Worm (Caenorhabditis elegans) whole organism, mixed stage, embryonic: ENCODE results near the gene cest-4.

Experiments
- M03D4.4 ChIP-seq: sonication (generic microtip); optimal IDR thresholded peaks from 2 replicates; lab custom pipeline; 2017; ENCODE audit warnings: mild to moderate bottlenecking, missing genetic modification characterization, missing compliant biosample characterization
- bed-3 ChIP-seq: fragments of 200-800 bp; sonication (Bioruptor generic); optimal IDR thresholded peaks from 3 replicates; lab custom pipeline; 2018; ENCODE audit warnings: mild to moderate bottlenecking, missing genetic modification characterization, moderate library complexity, missing compliant biosample characterization
- ceh-39 ChIP-seq: fragments of 150-350 bp; optimal IDR thresholded peaks from 2 replicates; lab custom pipeline; 2014; ENCODE audit warnings: missing biosample characterization, missing genetic modification characterization
- ceh-43 ChIP-seq: fragments of 200-800 bp; sonication (Bioruptor generic); optimal IDR thresholded peaks from 2 replicates; lab custom pipeline; 2018; ENCODE audit warnings: mild to moderate bottlenecking, missing genetic modification characterization, moderate library complexity, missing compliant biosample characterization
- ceh-83 ChIP-seq: fragments of 200-800 bp; sonication (Bioruptor generic); optimal IDR thresholded peaks from 2 replicates; lab custom pipeline; 2018; ENCODE audit warnings: mild to moderate bottlenecking, missing genetic modification characterization, missing compliant biosample characterization
- ces-1 ChIP-seq: fragments of 150-350 bp; optimal IDR thresholded peaks from 2 replicates; lab custom pipeline; 2014; ENCODE audit warnings: missing biosample characterization, missing genetic modification reagents, missing genetic modification characterization
- drap-1 ChIP-seq: fragments of 200-800 bp; sonication (Bioruptor generic); optimal IDR thresholded peaks from 3 replicates; lab custom pipeline; 2018; ENCODE audit warnings: mild to moderate bottlenecking, missing genetic modification characterization, missing compliant biosample characterization
- flh-1 ChIP-seq: fragments of 200-800 bp; sonication (Bioruptor generic); optimal IDR thresholded peaks from 2 replicates; lab custom pipeline; 2018; ENCODE audit warnings: mild to moderate bottlenecking, missing genetic modification characterization, moderate library complexity, missing compliant biosample characterization
- ham-2 ChIP-seq: fragments of 200-800 bp; sonication (Bioruptor generic); optimal IDR thresholded peaks from 2 replicates; lab custom pipeline; 2018; ENCODE audit warnings: mild to moderate bottlenecking, missing genetic modification characterization, missing compliant biosample characterization
- hlh-1 ChIP-seq: fragments of 150-350 bp; optimal IDR thresholded peaks from 2 replicates; lab custom pipeline; 2014; ENCODE audit warnings: missing biosample characterization, missing genetic modification reagents, missing genetic modification characterization
- lin-13 ChIP-seq: fragments of 150-350 bp; optimal IDR thresholded peaks from 2 replicates; lab custom pipeline; 2014; ENCODE audit warnings: missing biosample characterization, missing genetic modification characterization
- lin-32 ChIP-seq: fragments of 200-800 bp; sonication (Bioruptor generic); optimal IDR thresholded peaks from 2 replicates; lab custom pipeline; 2018; ENCODE audit warnings: mild to moderate bottlenecking, missing genetic modification characterization, missing compliant biosample characterization
- mab-5 ChIP-seq: fragments of 150-350 bp; optimal IDR thresholded peaks from 2 replicates; lab custom pipeline; 2014; ENCODE audit warnings: missing biosample characterization, missing genetic modification characterization
- mep-1 ChIP-seq: fragments of 150-350 bp; optimal IDR thresholded peaks from 2 replicates; lab custom pipeline; 2017; ENCODE audit warnings: missing biosample characterization, missing genetic modification reagents, missing genetic modification characterization, inconsistent platforms
- mls-2 ChIP-seq: sonication (generic microtip); optimal IDR thresholded peaks from 2 replicates; lab custom pipeline; 2016; ENCODE audit warnings: mild to moderate bottlenecking, missing genetic modification characterization, moderate library complexity, missing compliant biosample characterization
- nhr-12 ChIP-seq: fragments of 150-350 bp; optimal IDR thresholded peaks from 2 replicates; lab custom pipeline; 2014; ENCODE audit warnings: missing biosample characterization, missing genetic modification characterization
- nhr-2 ChIP-seq: fragments of 150-350 bp; optimal IDR thresholded peaks from 2 replicates; lab custom pipeline; 2014; ENCODE audit warnings: missing biosample characterization, missing genetic modification characterization
- nhr-237 ChIP-seq: fragments of 150-350 bp; optimal IDR thresholded peaks from 2 replicates; lab custom pipeline; 2014; ENCODE audit warnings: missing biosample characterization, missing genetic modification characterization
- nhr-28 ChIP-seq: fragments of 150-350 bp; optimal IDR thresholded peaks from 2 replicates; lab custom pipeline; 2014; ENCODE audit warnings: missing biosample characterization, missing genetic modification characterization
- nhr-76 ChIP-seq: sonication (generic microtip); optimal IDR thresholded peaks from 2 replicates; lab custom pipeline; 2017; ENCODE audit warnings: missing biosample characterization, missing genetic modification characterization
- pha-4 ChIP-seq: fragments of 150-350 bp; optimal IDR thresholded peaks from 2 replicates; lab custom pipeline; 2018; ENCODE audit warnings: missing biosample characterization, missing genetic modification reagents, missing genetic modification characterization
- sem-2 ChIP-seq: fragments of 200-800 bp; sonication (Bioruptor generic); optimal IDR thresholded peaks from 2 replicates; lab custom pipeline; 2018; ENCODE audit warnings: mild to moderate bottlenecking, missing genetic modification characterization, missing compliant biosample characterization
- sptf-1 ChIP-seq: sonication (generic microtip); optimal IDR thresholded peaks from 2 replicates; lab custom pipeline; 2017; ENCODE audit warnings: mild to moderate bottlenecking, missing genetic modification characterization, moderate library complexity, missing compliant biosample characterization
- tbx-8 ChIP-seq: fragments of 200-800 bp; sonication (Bioruptor generic); optimal IDR thresholded peaks from 2 replicates; lab custom pipeline; 2018; ENCODE audit warnings: mild to moderate bottlenecking, missing genetic modification characterization, moderate library complexity, missing compliant biosample characterization
- unc-120 ChIP-seq: sonication (generic microtip); optimal IDR thresholded peaks from 2 replicates; lab custom pipeline; 2017; ENCODE audit warnings: missing genetic modification characterization, missing compliant biosample characterization; ENCODE audit not compliant: poor library complexity, severe bottlenecking
- unc-39 ChIP-seq: fragments of 150-350 bp; optimal IDR thresholded peaks from 2 replicates; lab custom pipeline; 2014; ENCODE audit warnings: missing biosample characterization, missing genetic modification characterization
- unc-62 ChIP-seq: fragments of 150-350 bp; optimal IDR thresholded peaks from 2 replicates; lab custom pipeline; 2014; ENCODE audit warnings: missing biosample characterization, missing genetic modification reagents, missing genetic modification characterization
- zip-8 ChIP-seq: fragments of 150-350 bp; optimal IDR thresholded peaks from 2 replicates; lab custom pipeline; 2014; ENCODE audit warnings: missing biosample characterization, missing genetic modification characterization
- ztf-11 ChIP-seq: fragments of 150-350 bp; optimal IDR thresholded peaks from 2 replicates; lab custom pipeline; 2014; ENCODE audit warnings: missing biosample characterization, missing genetic modification characterization

Gene cest-4

DNA sequence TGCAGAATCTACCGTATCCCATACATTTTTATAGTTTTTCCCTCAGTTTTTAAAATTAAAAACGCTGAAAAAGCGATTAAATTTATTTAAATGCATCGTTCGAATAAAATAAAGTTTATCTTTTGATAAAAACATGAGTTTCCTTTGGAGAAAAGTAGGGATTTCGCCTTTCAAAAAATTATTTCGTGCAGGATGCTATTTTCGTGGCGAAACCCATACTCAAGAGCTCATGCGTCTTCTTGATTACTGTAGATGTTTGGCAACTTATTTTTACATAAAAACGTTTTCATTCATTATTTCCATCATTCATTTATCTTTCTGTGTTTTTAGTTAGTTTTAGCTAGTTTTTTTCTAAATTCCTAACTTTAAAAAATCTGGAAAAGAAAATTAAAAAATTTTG lies 12.2 kb downstream of the cest-4 start:
- TF ChIP-seq nhr-237 (tag; lab: Kevin White, UChicago) (no peak), M03D4.4 (no peak), unc-39 (tag; lab: Kevin White, UChicago) (no peak), ceh-83 (GFP tag; lab: Kevin White, UChicago) (no peak), lin-13 (no peak), nhr-76 (no peak), sem-2 (GFP tag; lab: Kevin White, UChicago) (no peak), nhr-2 (tag; lab: Kevin White, UChicago) (no peak), nhr-28 (tag; lab: Kevin White, UChicago) (no peak)

DNA sequence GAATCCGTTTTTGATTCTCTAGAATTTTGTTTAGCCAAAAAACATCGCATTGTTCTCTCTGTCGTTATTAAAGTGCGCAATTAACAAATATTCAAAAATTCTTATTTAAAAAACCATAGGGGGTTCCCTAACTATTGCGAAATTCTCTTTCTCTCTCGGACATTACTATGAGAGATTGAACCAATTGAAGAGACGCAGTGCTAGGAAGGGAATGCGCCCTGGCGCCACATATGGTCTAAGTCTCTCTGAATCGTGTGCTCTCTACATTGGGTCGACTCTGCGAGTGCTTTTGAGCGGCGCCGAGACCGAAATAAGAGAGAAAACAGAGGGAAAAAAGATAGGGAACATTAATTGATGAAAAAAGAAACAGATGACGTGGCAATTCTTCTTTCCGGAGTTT lies 16.3 kb downstream of the cest-4 start:
- TF ChIP-seq ham-2 (GFP tag; lab: Kevin White, UChicago): no peak
- peak; percentile 35 for TF ChIP-seq ces-1 (GFP tag; lab: Kevin White, UChicago)
- no peak for TF ChIP-seq unc-62 (GFP tag; lab: Kevin White, UChicago)
- TF ChIP-seq nhr-237 (tag; lab: Kevin White, UChicago): peak; percentile 49
- TF ChIP-seq unc-120 (tag; lab: Kevin White, UChicago): peak; percentile 80
- TF ChIP-seq mep-1 (tag; lab: Kevin White, UChicago): peak; percentile 25
- TF ChIP-seq mab-5 (tag; lab: Kevin White, UChicago): no peak

DNA sequence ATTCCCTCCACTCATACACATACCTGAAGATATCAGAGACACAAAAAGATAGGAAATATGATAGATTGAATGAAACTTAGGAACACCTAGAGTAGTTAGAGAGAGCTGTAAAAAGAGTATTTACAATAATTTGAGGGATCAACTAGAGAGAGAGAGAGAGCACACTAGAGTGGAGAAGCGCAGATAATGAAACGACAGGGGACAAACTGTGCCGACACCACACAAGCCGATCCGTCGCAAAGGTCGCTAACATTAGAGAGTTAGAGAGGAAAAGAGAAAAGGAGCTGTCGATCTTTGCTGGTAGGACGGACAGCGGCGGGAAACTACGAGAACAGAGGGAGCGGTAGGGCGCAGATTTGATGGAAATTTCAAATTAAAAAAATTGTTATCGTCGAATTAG lies 17.0 kb downstream of the cest-4 start, which contains the start of gene dyci-1:
dyci-1 (minus strand) TSS at position 122 of the 400 bp plus-strand sequence.
- TF ChIP-seq tbx-8 (no peak), unc-120 (tag; lab: Kevin White, UChicago) (peak; percentile 77), nhr-237 (tag; lab: Kevin White, UChicago) (no peak), mls-2 (tag; lab: Kevin White, UChicago) (no peak), M03D4.4 (no peak), drap-1 (GFP tag; lab: Kevin White, UChicago) (no peak), ztf-11 (tag; lab: Kevin White, UChicago) (no peak), hlh-1 (tag; lab: Kevin White, UChicago) (peak; percentile 41), ceh-43 (GFP tag; lab: Kevin White, UChicago) (no peak), sptf-1 (no peak), pha-4 (peak; percentile 38), lin-13 (no peak), ham-2 (GFP tag; lab: Kevin White, UChicago) (peak; percentile 91)

ce11 chrIV:6777156-6777555 lies 25.0 kb downstream of the cest-4 start:
- no peak for TF ChIP-seq ceh-39 (tag; lab: Kevin White, UChicago)

DNA sequence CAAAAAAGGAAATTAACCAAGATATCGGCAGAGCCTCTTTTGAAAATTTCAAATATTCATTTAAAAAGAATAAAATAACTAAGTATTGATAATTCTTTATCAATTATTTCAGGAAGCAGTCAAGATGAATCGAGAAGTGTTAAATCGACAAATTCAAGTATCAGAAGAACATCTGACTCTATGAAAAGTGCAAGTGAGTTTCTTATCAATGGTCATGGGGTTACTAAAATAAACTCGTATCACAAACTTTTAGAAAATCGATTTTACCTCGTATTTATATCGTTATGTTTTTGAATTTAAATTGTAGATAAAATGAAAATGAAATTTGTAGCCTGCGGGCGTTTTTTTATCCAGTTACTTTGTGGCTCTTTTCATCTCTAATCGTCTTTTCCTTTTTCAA lies 30.6 kb downstream of the cest-4 start:
- TF ChIP-seq ztf-11 (tag; lab: Kevin White, UChicago) (no peak), unc-39 (tag; lab: Kevin White, UChicago) (no peak), ham-2 (GFP tag; lab: Kevin White, UChicago) (no peak), M03D4.4 (no peak), unc-62 (GFP tag; lab: Kevin White, UChicago) (no peak), bed-3 (GFP tag; lab: Kevin White, UChicago) (no peak), mls-2 (tag; lab: Kevin White, UChicago) (no peak), flh-1 (GFP tag; lab: Kevin White, UChicago) (no peak), lin-32 (GFP tag; lab: Kevin White, UChicago) (no peak), ceh-43 (GFP tag; lab: Kevin White, UChicago) (no peak), lin-13 (no peak), nhr-76 (no peak), nhr-237 (tag; lab: Kevin White, UChicago) (no peak), nhr-28 (tag; lab: Kevin White, UChicago) (no peak), nhr-12 (no peak), nhr-2 (tag; lab: Kevin White, UChicago) (no peak), tbx-8 (no peak), zip-8 (no peak), sptf-1 (no peak), ceh-83 (GFP tag; lab: Kevin White, UChicago) (no peak)

- TF ChIP-seq hlh-1 (tag; lab: Kevin White, UChicago): no peak
Observed at ce11 chrIV:6770407-6770883, 31.7 kb downstream of the cest-4 start, which contains the start of gene anat-1. TSS of gene anat-1 (plus strand) at chrIV:6770833.
